Worm (Caenorhabditis elegans) whole organism, L3 larva: ENCODE results near the gene best-23.

Experiments
- ZK546.5 ChIP-seq: sonication (generic microtip); optimal IDR thresholded peaks from 2 replicates; lab custom pipeline; 2017; ENCODE audit warnings: missing biosample characterization, missing genetic modification characterization
- aly-2 ChIP-seq: fragments of 150-350 bp; optimal IDR thresholded peaks from 2 replicates; lab custom pipeline; 2014; ENCODE audit warnings: missing biosample characterization, missing genetic modification characterization
- ama-1 ChIP-seq: fragments of 150-350 bp; optimal IDR thresholded peaks from 2 replicates; lab custom pipeline; 2018
- ceh-82 ChIP-seq: fragments of 150-350 bp; optimal IDR thresholded peaks from 2 replicates; lab custom pipeline; 2014; ENCODE audit warnings: missing biosample characterization, missing genetic modification characterization
- ceh-9 ChIP-seq: sonication (generic microtip); optimal IDR thresholded peaks from 2 replicates; lab custom pipeline; 2018; ENCODE audit warnings: missing biosample characterization, missing genetic modification characterization
- daf-12 ChIP-seq: fragments of 150-350 bp; optimal IDR thresholded peaks from 2 replicates; lab custom pipeline; 2014; ENCODE audit warnings: missing biosample characterization, missing genetic modification reagents, missing genetic modification characterization
- egl-27 ChIP-seq: sonication (generic microtip); optimal IDR thresholded peaks from 4 replicates; lab custom pipeline; 2017; ENCODE audit warnings: missing biosample characterization, missing genetic modification reagents, missing genetic modification characterization
- egl-5 ChIP-seq: fragments of 150-350 bp; optimal IDR thresholded peaks from 2 replicates; lab custom pipeline; 2017; ENCODE audit warnings: missing biosample characterization, missing genetic modification reagents, missing genetic modification characterization, inconsistent platforms
- elt-1 ChIP-seq: fragments of 150-350 bp; optimal IDR thresholded peaks from 2 replicates; lab custom pipeline; 2014; ENCODE audit warnings: missing biosample characterization, missing genetic modification characterization
- elt-2 ChIP-seq: sonication (generic microtip); optimal IDR thresholded peaks from 2 replicates; lab custom pipeline; 2016; ENCODE audit warnings: missing genetic modification reagents, mild to moderate bottlenecking, missing genetic modification characterization, missing compliant biosample characterization
- eor-1 ChIP-seq, 2 experiments: fragments of 150-350 bp; optimal IDR thresholded peaks; 2 replicates each; lab custom pipeline; 2014 to 2018; ENCODE audit warnings: missing biosample characterization in 2 of 2, missing genetic modification characterization in 2 of 2
- fkh-10 ChIP-seq: sonication (generic microtip); optimal IDR thresholded peaks from 2 replicates; lab custom pipeline; 2017; ENCODE audit warnings: missing biosample characterization, missing genetic modification reagents, missing genetic modification characterization
- hmg-11 ChIP-seq: sonication (generic microtip); optimal IDR thresholded peaks from 2 replicates; lab custom pipeline; 2016; ENCODE audit warnings: missing genetic modification characterization, missing compliant biosample characterization
- lin-15B ChIP-seq: fragments of 150-350 bp; optimal IDR thresholded peaks from 2 replicates; lab custom pipeline; 2014; ENCODE audit warnings: missing biosample characterization, missing genetic modification characterization
- lin-39 ChIP-seq: fragments of 150-350 bp; optimal IDR thresholded peaks from 2 replicates; lab custom pipeline; 2018; ENCODE audit warnings: missing biosample characterization, missing genetic modification reagents, missing genetic modification characterization
- mml-1 ChIP-seq: fragments of 150-350 bp; sonication (generic microtip); optimal IDR thresholded peaks from 3 replicates; lab custom pipeline; 2014; ENCODE audit warnings: missing biosample characterization, missing genetic modification characterization
- nfya-1 ChIP-seq: sonication (generic microtip); optimal IDR thresholded peaks from 2 replicates; lab custom pipeline; 2017; ENCODE audit warnings: missing genetic modification characterization, mild to moderate bottlenecking, missing compliant biosample characterization, antibody characterized with exemption, moderate library complexity; ENCODE audit not compliant: insufficient read depth
- nhr-11 ChIP-seq: fragments of 150-350 bp; optimal IDR thresholded peaks from 2 replicates; lab custom pipeline; 2014; ENCODE audit warnings: missing biosample characterization, missing genetic modification characterization
- nhr-28 ChIP-seq: fragments of 150-350 bp; optimal IDR thresholded peaks from 2 replicates; lab custom pipeline; 2014; ENCODE audit warnings: missing biosample characterization, missing genetic modification characterization
- nhr-43 ChIP-seq: sonication (generic microtip); optimal IDR thresholded peaks from 2 replicates; lab custom pipeline; 2016; ENCODE audit warnings: mild to moderate bottlenecking, missing genetic modification characterization, missing compliant biosample characterization; ENCODE audit not compliant: poor library complexity, severe bottlenecking
- nhr-77 ChIP-seq: fragments of 150-350 bp; optimal IDR thresholded peaks from 2 replicates; lab custom pipeline; 2014; ENCODE audit warnings: missing biosample characterization, missing genetic modification characterization
- pha-4 ChIP-seq: fragments of 150-350 bp; optimal IDR thresholded peaks from 2 replicates; lab custom pipeline; 2014; ENCODE audit warnings: missing biosample characterization, missing genetic modification reagents, missing genetic modification characterization
- pqm-1 ChIP-seq: fragments of 150-350 bp; optimal IDR thresholded peaks from 2 replicates; lab custom pipeline; 2017; ENCODE audit warnings: missing biosample characterization, missing genetic modification characterization, inconsistent platforms
- sea-2 ChIP-seq: fragments of 150-350 bp; sonication (generic microtip); optimal IDR thresholded peaks from 4 replicates; lab custom pipeline; 2014; ENCODE audit warnings: missing biosample characterization, missing genetic modification reagents, missing genetic modification characterization
- skn-1 ChIP-seq: fragments of 150-350 bp; optimal IDR thresholded peaks from 2 replicates; lab custom pipeline; 2014; ENCODE audit warnings: missing biosample characterization, missing genetic modification characterization
- snpc-4 ChIP-seq: fragments of 150-350 bp; optimal IDR thresholded peaks from 2 replicates; lab custom pipeline; 2014; ENCODE audit warnings: missing biosample characterization, missing genetic modification characterization
- tbx-2 ChIP-seq: sonication (generic microtip); optimal IDR thresholded peaks from 2 replicates; lab custom pipeline; 2016; ENCODE audit warnings: mild to moderate bottlenecking, missing genetic modification characterization, missing compliant biosample characterization
- unc-39 ChIP-seq: sonication (generic microtip); optimal IDR thresholded peaks from 4 replicates; lab custom pipeline; 2017; ENCODE audit warnings: missing biosample characterization, missing genetic modification characterization
- unc-62 ChIP-seq: fragments of 150-350 bp; sonication (generic microtip); optimal IDR thresholded peaks from 4 replicates; lab custom pipeline; 2014; ENCODE audit warnings: missing biosample characterization, missing genetic modification reagents, missing genetic modification characterization
- zag-1 ChIP-seq: fragments of 150-350 bp; optimal IDR thresholded peaks from 2 replicates; lab custom pipeline; 2014; ENCODE audit warnings: missing biosample characterization, missing genetic modification characterization
- ztf-11 ChIP-seq: fragments of 150-350 bp; optimal IDR thresholded peaks from 2 replicates; lab custom pipeline; 2014; ENCODE audit warnings: missing biosample characterization, missing genetic modification characterization
- ztf-4 ChIP-seq: fragments of 150-350 bp; optimal IDR thresholded peaks from 2 replicates; lab custom pipeline; 2014; ENCODE audit warnings: missing biosample characterization, missing genetic modification characterization

best-23 gene

ce11 chrII:7901990-7902389 is 5.4 kb downstream of the best-23 start:
- TF ChIP-seq egl-27 (tag; lab: Kevin White, UChicago), result no peak
- no peak for TF ChIP-seq ztf-11
- TF ChIP-seq elt-2 (tag; lab: Kevin White, UChicago), result no peak
- TF ChIP-seq, all 47 proteins: peak for 0

ce11 chrII:7900762-7901161 is 6.6 kb downstream of the best-23 start:
- TF ChIP-seq elt-1 (tag; lab: Kevin White, UChicago) (no peak), unc-39 (tag; lab: Kevin White, UChicago) (no peak)

- no peak for TF ChIP-seq skn-1 (tag; lab: Kevin White, UChicago)
- no peak for TF ChIP-seq nhr-11
- no peak for TF ChIP-seq nhr-43
- no peak for TF ChIP-seq ceh-82
- no peak for TF ChIP-seq egl-5
- TF ChIP-seq mml-1, result no peak
- no peak for TF ChIP-seq ZK546.5 (tag; lab: Kevin White, UChicago)
- TF ChIP-seq elt-2 (tag; lab: Kevin White, UChicago), result no peak
- TF ChIP-seq fkh-10 (GFP tag; lab: Kevin White, UChicago), result no peak
- TF ChIP-seq sea-2 (GFP tag; lab: Kevin White, UChicago), result no peak
- no peak for TF ChIP-seq zag-1 (tag; lab: Kevin White, UChicago)
- no peak for TF ChIP-seq hmg-11 (tag; lab: Kevin White, UChicago)
- TF ChIP-seq pha-4 (tag; lab: Kevin White, UChicago), result no peak
- TF ChIP-seq aly-2, result no peak
- no peak for TF ChIP-seq daf-12 (tag; lab: Kevin White, UChicago)
- no peak for TF ChIP-seq lin-15B
- TF ChIP-seq tbx-2 (tag; lab: Kevin White, UChicago), result no peak
- no peak for TF ChIP-seq ceh-9 (tag; lab: Kevin White, UChicago)
These were observed 7.2 kb downstream of the best-23 start, which contains the start of gene rev-1 for ce11 chrII:7900190-7900672. Gene rev-1, plus strand, starts transcription at chrII:7900622.

ce11 chrII:7895190-7895589 is 12.2 kb downstream of the best-23 start:
- peak; percentile 66 for TF ChIP-seq lin-39
- TF ChIP-seq nfya-1 (tag; lab: Kevin White, UChicago), result peak; percentile 19
- TF ChIP-seq snpc-4 (tag; lab: Kevin White, UChicago), result no peak
- no peak for TF ChIP-seq aly-2
- no peak for TF ChIP-seq elt-1 (tag; lab: Kevin White, UChicago)
- TF ChIP-seq eor-1 (tag; optimal IDR thresholded peaks at IDR 0.05; lab: Kevin White, UChicago), result no peak
- no peak for TF ChIP-seq ztf-4 (tag; lab: Kevin White, UChicago)
- TF ChIP-seq nhr-77, result no peak
- no peak for TF ChIP-seq ama-1 (lab: Kevin White, UChicago)
- no peak for TF ChIP-seq hmg-11 (tag; lab: Kevin White, UChicago)
- no peak for TF ChIP-seq pqm-1 (tag; lab: Kevin White, UChicago)
- TF ChIP-seq fkh-10 (GFP tag; lab: Kevin White, UChicago), result no peak

ce11 chrII:7893648-7894047 is 13.7 kb downstream of the best-23 start:
- TF ChIP-seq lin-39 (peak; percentile 73), nhr-28 (tag; lab: Kevin White, UChicago) (no peak)

ce11 chrII:7892761-7893272 is 14.6 kb downstream of the best-23 start, which contains the start of gene ptc-1:
Gene ptc-1, plus strand, starts transcription at chrII:7893222.
- TF ChIP-seq pha-4 (tag; lab: Kevin White, UChicago) (peak; percentile 41), unc-62 (GFP tag; lab: Kevin White, UChicago) (no peak)
